Fruit fly (Drosophila melanogaster): ENCODE data around the gene Taf7.

Gene Taf7

dm6 chr3R:7892246-7893000, 14.7 kb upstream of the Taf7 start (continued):
- no peak for TF ChIP-seq NK7.1 (GFP tag; optimal IDR thresholded peaks at IDR 0.05)
- no peak for TF ChIP-seq Antp (GFP tag; optimal IDR thresholded peaks at IDR 0.05)
- TF ChIP-seq stc (GFP tag; IDR thresholded peaks at IDR 0.05), result peak; percentile 44; the same call in 1 of the 2 replicates
- no peak for TF ChIP-seq Spps (tag; optimal IDR thresholded peaks at IDR 0.05)
- no peak for TF ChIP-seq Opbp (GFP tag; IDR thresholded peaks at IDR 0.05; ENCODE audit: partially characterized antibody)
- TF ChIP-seq twi (tag; optimal IDR thresholded peaks at IDR 0.05), result no peak
- no peak for TF ChIP-seq HLH54F (GFP tag; optimal IDR thresholded peaks at IDR 0.05)
- TF ChIP-seq odd (GFP tag; optimal IDR thresholded peaks at IDR 0.05), result peak; percentile 36
- peak; percentile 80 for TF ChIP-seq lab (GFP tag; optimal IDR thresholded peaks at IDR 0.05)
- TF ChIP-seq Doc3 (GFP tag; IDR thresholded peaks at IDR 0.05; ENCODE audit: partially characterized antibody), result no peak
- no peak for TF ChIP-seq ssp (GFP tag; IDR thresholded peaks at IDR 0.05)
- no peak for TF ChIP-seq Hand (GFP tag; optimal IDR thresholded peaks at IDR 0.05)
- no peak for TF ChIP-seq Lpt (GFP tag; optimal IDR thresholded peaks at IDR 0.05)
- no peak for TF ChIP-seq en (GFP tag; optimal IDR thresholded peaks at IDR 0.05)
- peak; percentile 26; the same call in 1 of the 3 replicates for TF ChIP-seq Mrtf (GFP tag; IDR thresholded peaks at IDR 0.05)
- TF ChIP-seq Trl (optimal IDR thresholded peaks at IDR 0.05), result no peak
- TF ChIP-seq Trl (GFP tag; optimal IDR thresholded peaks at IDR 0.05), result no peak
- TF ChIP-seq sens (GFP tag), result no peak
- no peak for TF ChIP-seq CG12942 (GFP tag; optimal IDR thresholded peaks at IDR 0.05)
- no peak for TF ChIP-seq CG8478 (optimal IDR thresholded peaks at IDR 0.05)
- peak; percentile 15 for TF ChIP-seq Oli (tag; optimal IDR thresholded peaks at IDR 0.05)
- no peak for TF ChIP-seq ham (GFP tag; IDR thresholded peaks at IDR 0.05)
- TF ChIP-seq Nf-YA (GFP tag; IDR thresholded peaks at IDR 0.05), result no peak
- no peak for TF ChIP-seq Blimp-1 (GFP tag; optimal IDR thresholded peaks at IDR 0.05)
- no peak for TF ChIP-seq amos (GFP tag; IDR thresholded peaks at IDR 0.05; ENCODE audit: partially characterized antibody)
- no peak for TF ChIP-seq unc-4 (GFP tag; IDR thresholded peaks at IDR 0.05; ENCODE audit: partially characterized antibody)
- TF ChIP-seq CG3726 (GFP tag; IDR thresholded peaks at IDR 0.05), result 0 out of 3 replicates have a peak, but pooled peaks have one; percentile 20
- no peak for TF ChIP-seq NC2α (GFP tag; optimal IDR thresholded peaks at IDR 0.05)
- TF ChIP-seq zen (tag; optimal IDR thresholded peaks at IDR 0.05), result no peak
- no peak for TF ChIP-seq CG16863 (GFP tag; optimal IDR thresholded peaks at IDR 0.05)
- peak; percentile 56 for TF ChIP-seq CG2120 (GFP tag; optimal IDR thresholded peaks at IDR 0.05)
- peak; percentile 13 for TF ChIP-seq CG6813 (GFP tag; optimal IDR thresholded peaks at IDR 0.05)
- TF ChIP-seq CG10431 (GFP tag; optimal IDR thresholded peaks at IDR 0.05), result no peak
- TF ChIP-seq CG7271 (tag; optimal IDR thresholded peaks at IDR 0.05), result no peak
- TF ChIP-seq ftz-f1 (GFP tag; optimal IDR thresholded peaks at IDR 0.05), result no peak
- TF ChIP-seq lbe (GFP tag; optimal IDR thresholded peaks at IDR 0.05), result no peak
- TF ChIP-seq CG34422 (GFP tag; IDR thresholded peaks at IDR 0.05), result peak; percentile 59; the same call in 1 of the 3 replicates
- no peak for TF ChIP-seq CG4424 (GFP tag; optimal IDR thresholded peaks at IDR 0.05)
- TF ChIP-seq CG4707 (GFP tag; optimal IDR thresholded peaks at IDR 0.05), result no peak
- TF ChIP-seq CG14441 (GFP tag; IDR thresholded peaks at IDR 0.05), result peak; percentile 68
- TF ChIP-seq scrt (GFP tag; optimal IDR thresholded peaks at IDR 0.05), result peak; percentile 22
- TF ChIP-seq jumu (GFP tag; optimal IDR thresholded peaks at IDR 0.05), result no peak
- TF ChIP-seq cato (GFP tag; optimal IDR thresholded peaks at IDR 0.05; ENCODE audit: borderline replicate concordance), result no peak
- TF ChIP-seq ewg (GFP tag; optimal IDR thresholded peaks at IDR 0.05), result no peak
- no peak for TF ChIP-seq br (optimal IDR thresholded peaks at IDR 0.05)
- TF ChIP-seq croc (GFP tag; conservative IDR thresholded peaks at IDR 0.05), result no peak
- TF ChIP-seq CG17186 (GFP tag; optimal IDR thresholded peaks at IDR 0.05), result no peak
- no peak for TF ChIP-seq pzg (GFP tag; optimal IDR thresholded peaks at IDR 0.05)
- TF ChIP-seq CG1602 (GFP tag; optimal IDR thresholded peaks at IDR 0.05), result no peak
- TF ChIP-seq sug (tag; optimal IDR thresholded peaks at IDR 0.05), result no peak
- no peak for TF ChIP-seq sens-2 (GFP tag; IDR thresholded peaks at IDR 0.05)

Data from whole organism, embryonic.